Worm (Caenorhabditis elegans): ENCODE measurements around the gene dmsr-16.

ce11 chrV:6811863-6812262, 3.0 kb upstream of the dmsr-16 start:
- no peak for TF ChIP-seq W03F9.2 (tag; optimal IDR thresholded peaks at IDR 0.05)
- no peak for TF ChIP-seq him-1 (tag; optimal IDR thresholded peaks at IDR 0.05)
- TF ChIP-seq dao-5 (tag; optimal IDR thresholded peaks at IDR 0.05) = no peak

All from whole organism, L4/young adult.